Fruit fly (Drosophila melanogaster) whole organism, pupa: ENCODE measurements around the gene CG11409.

Experiments used
- CG10348 ChIP-seq: fragments of 200-800 bp; sonication (Bioruptor generic); IDR thresholded peaks from 2 replicates; pipeline ENCODE4 v1.3.6; 2022; ENCODE audit warnings: missing biosample characterization, missing genetic modification characterization
- CG12605 ChIP-seq: fragments of 200-800 bp; sonication (Bioruptor generic); IDR thresholded peaks from 2 replicates; pipeline ENCODE4 v1.3.6; 2022; ENCODE audit warnings: missing biosample characterization, missing genetic modification characterization
- CG13204 ChIP-seq: fragments of 200-800 bp; sonication (Bioruptor generic); optimal IDR thresholded peaks from 2 replicates; lab custom pipeline; 2018; ENCODE audit warnings: missing biosample characterization, mild to moderate bottlenecking, missing genetic modification characterization, moderate library complexity
- CG14655 ChIP-seq: fragments of 200-800 bp; sonication (Bioruptor generic); optimal IDR thresholded peaks from 3 replicates; lab custom pipeline; 2017; ENCODE audit warnings: mild to moderate bottlenecking, missing biosample characterization, missing genetic modification reagents, missing genetic modification characterization
- CG15710 ChIP-seq: fragments of 200-800 bp; sonication (Bioruptor generic); optimal IDR thresholded peaks from 2 replicates; lab custom pipeline; 2018; ENCODE audit warnings: missing biosample characterization, mild to moderate bottlenecking, missing genetic modification characterization, moderate library complexity
- CG17806 ChIP-seq: fragments of 200-800 bp; sonication (Bioruptor generic); optimal IDR thresholded peaks from 2 replicates; lab custom pipeline; 2018; ENCODE audit warnings: missing biosample characterization, mild to moderate bottlenecking, missing genetic modification characterization, moderate library complexity
- CG32121 ChIP-seq: fragments of 200-800 bp; sonication (Bioruptor generic); IDR thresholded peaks from 2 replicates; pipeline ENCODE4 v1.3.6; 2022; ENCODE audit warnings: missing biosample characterization, missing genetic modification characterization
- CG34367 ChIP-seq: fragments of 200-800 bp; sonication (Bioruptor generic); optimal IDR thresholded peaks from 2 replicates; lab custom pipeline; 2018; ENCODE audit warnings: missing biosample characterization, mild to moderate bottlenecking, missing genetic modification characterization
- CG4496 ChIP-seq: fragments of 200-800 bp; sonication (Bioruptor generic); IDR thresholded peaks from 3 replicates; pipeline ENCODE4 v1.3.6; 2022; ENCODE audit warnings: missing biosample characterization, missing genetic modification characterization
- CG8159 ChIP-seq: fragments of 200-800 bp; sonication (Bioruptor generic); optimal IDR thresholded peaks from 3 replicates; lab custom pipeline; 2018; ENCODE audit warnings: missing biosample characterization, mild to moderate bottlenecking, missing genetic modification characterization, moderate library complexity
- CG8301 ChIP-seq: fragments of 200-800 bp; sonication (Bioruptor generic); optimal IDR thresholded peaks from 2 replicates; lab custom pipeline; 2018; ENCODE audit warnings: missing biosample characterization, mild to moderate bottlenecking, missing genetic modification characterization
- CG9948 ChIP-seq: fragments of 200-800 bp; sonication (Bioruptor generic); optimal IDR thresholded peaks from 2 replicates; lab custom pipeline; 2018; ENCODE audit warnings: missing biosample characterization, mild to moderate bottlenecking, missing genetic modification characterization, moderate library complexity
- D1 ChIP-seq: fragments of 200-800 bp; sonication (Bioruptor generic); optimal IDR thresholded peaks from 2 replicates; lab custom pipeline; 2018; ENCODE audit warnings: missing biosample characterization, mild to moderate bottlenecking, missing genetic modification characterization, moderate library complexity
- EcR ChIP-seq: fragments of 200-800 bp; sonication (Bioruptor generic); optimal IDR thresholded peaks from 3 replicates; lab custom pipeline; 2019; ENCODE audit warnings: missing biosample characterization, missing genetic modification characterization, mild to moderate bottlenecking, moderate library complexity, missing genetic modification reagents
- Ets98B ChIP-seq: fragments of 200-800 bp; sonication (Bioruptor generic); IDR thresholded peaks from 2 replicates; pipeline ENCODE4 v1.3.6; 2022; ENCODE audit warnings: missing biosample characterization, missing genetic modification characterization
- Pif1A ChIP-seq: fragments of 200-800 bp; sonication (Bioruptor generic); optimal IDR thresholded peaks from 3 replicates; lab custom pipeline; 2016; ENCODE audit warnings: missing biosample characterization, missing genetic modification characterization
- Pif1B ChIP-seq: fragments of 200-800 bp; sonication (Bioruptor generic); optimal IDR thresholded peaks from 3 replicates; lab custom pipeline; 2016; ENCODE audit warnings: missing biosample characterization, missing genetic modification characterization
- Snoo ChIP-seq: fragments of 200-800 bp; sonication (Bioruptor generic); optimal IDR thresholded peaks from 3 replicates; lab custom pipeline; 2017; ENCODE audit warnings: missing biosample characterization, mild to moderate bottlenecking, missing genetic modification characterization, inconsistent platforms
- fd96Ca ChIP-seq: fragments of 200-800 bp; sonication (Bioruptor generic); IDR thresholded peaks from 3 replicates; pipeline ENCODE4 v1.3.6; 2022; ENCODE audit warnings: missing biosample characterization, missing genetic modification characterization
- gl ChIP-seq: fragments of 200-800 bp; sonication (Bioruptor generic); optimal IDR thresholded peaks from 2 replicates; lab custom pipeline; 2018; ENCODE audit warnings: missing biosample characterization, mild to moderate bottlenecking, missing genetic modification characterization
- rn ChIP-seq: fragments of 200-800 bp; sonication (Bioruptor generic); IDR thresholded peaks from 2 replicates; pipeline ENCODE4 v1.3.6; 2022; ENCODE audit warnings: missing biosample characterization, missing genetic modification characterization

The CG11409 gene

DNA sequence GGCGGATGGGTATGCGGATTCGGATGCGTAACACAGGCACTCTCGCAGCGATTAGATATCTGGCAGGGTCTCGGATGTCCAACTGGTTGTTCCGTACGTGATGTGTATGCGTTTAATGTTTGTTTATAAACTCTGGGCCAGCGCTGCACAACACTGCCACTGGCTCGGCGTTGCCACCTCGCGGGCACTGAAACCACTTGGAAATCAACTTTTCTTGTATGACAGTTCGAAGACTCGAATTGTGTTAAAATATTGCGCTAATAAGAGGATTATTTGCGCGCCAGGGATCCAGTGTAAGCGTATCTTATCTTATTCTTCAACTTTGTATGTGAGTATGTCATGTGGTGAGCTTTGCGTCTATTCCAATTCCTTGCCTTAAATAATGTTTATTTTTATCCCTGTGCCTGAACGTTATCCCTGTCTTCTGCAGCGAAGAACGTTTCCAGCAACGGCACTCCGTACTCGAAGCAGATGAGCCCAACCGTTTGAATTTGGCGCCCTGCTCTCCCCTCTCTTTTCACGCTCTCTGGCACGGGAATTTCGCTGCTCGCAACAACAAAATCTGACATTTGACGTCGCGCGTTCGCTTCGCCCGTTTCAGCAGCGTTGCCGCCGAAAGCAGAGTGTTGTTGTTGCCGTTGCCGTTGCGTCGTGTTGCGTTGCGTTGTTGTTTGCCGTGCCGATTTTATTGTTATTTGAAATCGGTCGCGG is 39.1 kb upstream of the CG11409 start, which contains the start of the genes CG3719 and CG32813:
CG3719 (minus strand) TSS at position 131 of the 711 bp plus-strand sequence.
CG32813 (plus strand) TSS at position 565 of the 711 bp plus-strand sequence.
- TF ChIP-seq CG15710 (tag; lab: Kevin White, UChicago), result no peak
- TF ChIP-seq CG9948, result no peak
- TF ChIP-seq CG34367 (tag; lab: Kevin White, UChicago), result no peak
- TF ChIP-seq CG13204 (GFP tag; lab: Kevin White, UChicago), result peak; percentile 54
- no peak for TF ChIP-seq CG8301
- peak; percentile 44; the same call in 2 of the 3 replicates for TF ChIP-seq CG4496
- no peak for TF ChIP-seq Ets98B (GFP tag; lab: Robert Waterston, UW)

DNA sequence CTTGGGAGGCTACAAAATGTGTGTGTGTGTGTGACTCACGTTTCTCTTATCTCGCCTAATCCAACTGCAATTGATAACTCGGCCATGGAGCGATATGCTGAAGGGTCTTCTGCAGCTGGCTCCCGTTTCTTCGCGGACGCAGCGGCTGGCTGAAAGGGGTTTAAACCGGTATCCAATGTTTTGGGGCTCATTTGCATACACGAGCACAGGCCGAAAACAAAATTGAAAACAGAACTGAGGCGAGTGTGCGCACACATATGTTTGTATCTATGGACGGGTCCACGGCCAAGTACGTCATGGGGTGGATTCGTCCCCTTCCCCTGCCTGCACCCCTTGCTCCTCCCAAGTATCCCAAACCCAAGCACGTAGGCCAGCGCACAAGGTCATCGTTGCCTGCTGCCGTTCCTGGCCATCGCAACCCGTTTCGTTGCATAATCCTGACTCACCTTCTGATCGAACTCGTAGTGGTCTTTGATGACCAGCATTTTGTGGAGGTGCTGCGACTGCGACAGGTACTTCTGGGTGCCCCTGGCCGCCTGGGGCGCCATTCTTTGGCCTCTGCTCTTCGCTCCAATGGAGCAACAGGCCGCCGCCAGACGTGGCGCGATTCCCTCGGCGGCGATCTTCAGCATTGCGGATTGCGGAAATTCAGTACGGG is 38.4 kb upstream of the CG11409 start:
- no peak for TF ChIP-seq CG4496
- no peak for TF ChIP-seq CG10348 (GFP tag; lab: Robert Waterston, UW)
- TF ChIP-seq rn (GFP tag; lab: Robert Waterston, UW), result no peak
- no peak for TF ChIP-seq Ets98B (GFP tag; lab: Robert Waterston, UW)
- TF ChIP-seq CG13204 (GFP tag; lab: Kevin White, UChicago), result no peak
- TF ChIP-seq CG17806 (tag; lab: Kevin White, UChicago), result no peak
- TF ChIP-seq CG12605 (GFP tag; lab: Robert Waterston, UW), result no peak
- no peak for TF ChIP-seq Snoo (tag; lab: Kevin White, UChicago)
- TF ChIP-seq CG8159 (tag; lab: Kevin White, UChicago), result no peak
- TF ChIP-seq CG32121 (GFP tag; lab: Robert Waterston, UW), result no peak
- no peak for TF ChIP-seq CG9948
- TF ChIP-seq CG15710 (tag; lab: Kevin White, UChicago), result no peak

DNA sequence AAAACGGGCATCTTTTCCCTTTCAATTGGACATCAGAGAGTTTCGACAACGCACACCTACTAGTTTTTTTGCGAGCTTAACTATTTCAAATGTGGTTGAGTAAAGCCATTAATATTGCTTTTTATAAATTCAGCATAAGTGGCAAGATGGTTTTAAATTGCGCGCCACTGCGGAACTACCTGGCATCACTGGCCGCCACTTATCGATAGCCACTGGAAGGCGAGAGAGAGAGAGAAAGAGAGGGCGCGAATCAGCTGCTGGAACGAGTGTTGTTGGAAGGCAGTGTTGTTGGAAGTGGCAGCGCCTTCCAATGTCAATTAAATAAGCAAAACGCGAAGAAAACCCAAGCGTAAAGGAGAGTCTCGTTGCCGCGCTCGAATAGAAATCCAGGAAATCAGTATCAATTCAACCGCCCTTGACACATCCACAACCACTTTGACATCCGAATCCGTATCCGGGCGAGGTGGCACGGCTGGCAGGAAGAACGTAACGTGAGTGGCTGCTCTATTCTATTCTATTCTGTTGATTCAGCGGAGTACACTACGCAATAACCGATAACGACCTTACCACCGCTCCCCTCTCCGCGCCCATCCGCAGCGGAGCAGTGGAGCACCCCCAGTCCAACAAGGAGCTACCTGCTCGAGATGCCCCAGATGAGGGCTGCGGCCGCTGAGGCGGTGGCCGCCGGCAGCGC is 34.0 kb upstream of the CG11409 start, which contains the start of gene AMPKalpha:
AMPKalpha (plus strand) TSS at position 272 of the 694 bp plus-strand sequence.
- TF ChIP-seq CG34367 (tag; lab: Kevin White, UChicago) (no peak), Pif1A (GFP tag; lab: Kevin White, UChicago) (no peak), CG15710 (tag; lab: Kevin White, UChicago) (no peak), gl (no peak), EcR (GFP tag; lab: Kevin White, UChicago) (no peak), CG12605 (GFP tag; lab: Robert Waterston, UW) (no peak), Snoo (tag; lab: Kevin White, UChicago) (no peak), CG4496 (no peak), Ets98B (GFP tag; lab: Robert Waterston, UW) (no peak), CG32121 (GFP tag; lab: Robert Waterston, UW) (no peak), fd96Ca (GFP tag; lab: Robert Waterston, UW) (no peak), Pif1B (GFP tag; lab: Kevin White, UChicago) (no peak), CG9948 (no peak), CG8159 (tag; lab: Kevin White, UChicago) (no peak)

- TF ChIP-seq CG17806 (tag; lab: Kevin White, UChicago) (no peak), gl (no peak), CG9948 (no peak), CG8301 (no peak), EcR (GFP tag; lab: Kevin White, UChicago) (no peak), D1 (tag; lab: Kevin White, UChicago) (no peak), CG8159 (tag; lab: Kevin White, UChicago) (no peak)
Observed at dm6 chrX:1372667-1373066, 31.3 kb upstream of the CG11409 start.

DNA sequence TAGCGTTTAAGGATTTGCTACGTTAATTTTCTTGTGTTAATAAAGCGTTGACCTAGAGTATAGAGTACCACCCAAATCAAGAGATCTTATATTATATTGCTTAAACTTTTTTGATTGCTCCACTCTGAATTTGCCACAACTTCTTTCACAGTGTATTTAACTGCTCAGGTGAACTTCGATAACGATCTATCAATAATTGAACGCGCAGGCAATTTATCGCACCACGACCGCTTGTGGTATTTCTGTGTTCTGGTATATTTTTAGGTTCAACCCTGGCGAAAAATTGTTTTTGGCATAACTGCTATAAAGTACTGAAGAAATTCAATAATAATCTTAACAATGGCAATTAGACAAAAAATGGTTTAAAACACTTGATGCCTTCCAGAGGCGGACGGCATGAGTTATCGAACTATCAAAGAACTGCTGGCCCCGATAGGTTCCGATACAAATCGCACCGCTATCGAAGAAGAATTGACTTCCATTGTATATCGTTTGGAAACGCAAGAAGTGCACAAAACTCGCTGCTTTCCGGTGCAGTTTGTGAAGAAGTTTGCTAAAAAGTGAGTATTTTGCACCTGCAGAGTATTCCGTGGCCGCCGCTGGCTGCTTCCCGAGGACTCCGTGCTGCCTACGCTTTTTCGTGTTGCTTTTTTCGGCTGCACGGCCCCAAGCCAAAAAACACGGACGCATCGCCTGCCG is 28.9 kb upstream of the CG11409 start, which contains the start of gene ssx:
ssx (plus strand) TSS at position 477 of the 699 bp plus-strand sequence.
- peak; percentile 30 for TF ChIP-seq CG8301
- TF ChIP-seq CG9948, result peak; percentile 12
- TF ChIP-seq D1 (tag; lab: Kevin White, UChicago), result no peak
- TF ChIP-seq CG17806 (tag; lab: Kevin White, UChicago), result peak; percentile 34
- peak; percentile 43 for TF ChIP-seq Snoo (tag; lab: Kevin White, UChicago)
- no peak for TF ChIP-seq Pif1A (GFP tag; lab: Kevin White, UChicago)
- TF ChIP-seq CG4496, result peak; percentile 79; the same call in 2 of the 3 replicates
- TF ChIP-seq CG32121 (GFP tag; lab: Robert Waterston, UW), result peak; percentile 32; the same call in 1 of the 2 replicates
- no peak; the same call in 1 of the 2 replicates for TF ChIP-seq rn (GFP tag; lab: Robert Waterston, UW)
- no peak for TF ChIP-seq CG10348 (GFP tag; lab: Robert Waterston, UW)
- TF ChIP-seq gl, result no peak
- peak; percentile 29 for TF ChIP-seq CG15710 (tag; lab: Kevin White, UChicago)
- TF ChIP-seq CG14655 (GFP tag; lab: Kevin White, UChicago), result no peak
- no peak for TF ChIP-seq EcR (GFP tag; lab: Kevin White, UChicago)
- no peak for TF ChIP-seq CG34367 (tag; lab: Kevin White, UChicago)
- TF ChIP-seq CG8159 (tag; lab: Kevin White, UChicago), result peak; percentile 24
- TF ChIP-seq Pif1B (GFP tag; lab: Kevin White, UChicago), result no peak
- TF ChIP-seq CG13204 (GFP tag; lab: Kevin White, UChicago), result no peak
- peak; percentile 47 for TF ChIP-seq CG12605 (GFP tag; lab: Robert Waterston, UW)
- peak; percentile 38; the same call in 1 of the 3 replicates for TF ChIP-seq fd96Ca (GFP tag; lab: Robert Waterston, UW)
- peak; percentile 62 for TF ChIP-seq Ets98B (GFP tag; lab: Robert Waterston, UW)
- TF ChIP-seq, all 21 proteins: peak for 11
